Worm (Caenorhabditis elegans) whole organism, L4 larva: ENCODE results near the gene F59E12.8.

Experiments used
- D1046.2 ChIP-seq: fragments of 200-800 bp; sonication (Bioruptor generic); IDR thresholded peaks from 2 replicates; pipeline ENCODE4 v1.3.6; 2022; ENCODE audit warnings: missing genetic modification characterization, missing compliant biosample characterization
- F37D6.2 ChIP-seq: sonication (generic microtip); optimal IDR thresholded peaks from 2 replicates; lab custom pipeline; 2016; ENCODE audit warnings: mild to moderate bottlenecking, missing genetic modification characterization, missing compliant biosample characterization
- F44E2.7 ChIP-seq: fragments of 200-800 bp; sonication (Bioruptor generic); IDR thresholded peaks from 2 replicates; pipeline ENCODE4 v2.1.2; 2022; ENCODE audit warnings: missing genetic modification characterization, missing compliant biosample characterization
- F49E8.2 ChIP-seq: sonication (generic microtip); optimal IDR thresholded peaks from 2 replicates; lab custom pipeline; 2016; ENCODE audit warnings: missing compliant biosample characterization, mild to moderate bottlenecking, missing genetic modification characterization, borderline replicate concordance
- R02D3.7 ChIP-seq: fragments of 150-350 bp; sonication (generic microtip); optimal IDR thresholded peaks from 3 replicates; lab custom pipeline; 2014; ENCODE audit warnings: missing biosample characterization, missing genetic modification characterization
- T26A8.4 ChIP-seq: fragments of 200-800 bp; sonication (Bioruptor generic); IDR thresholded peaks from 2 replicates; pipeline ENCODE4 v1.3.6; 2022; ENCODE audit warnings: missing genetic modification characterization, missing compliant biosample characterization
- ZK337.2 ChIP-seq: fragments of 200-800 bp; sonication (Bioruptor generic); IDR thresholded peaks from 2 replicates; pipeline ENCODE4 v1.3.6; 2022; ENCODE audit warnings: missing genetic modification reagents, missing genetic modification characterization, missing compliant biosample characterization
- ZK546.5 ChIP-seq, 2 experiments: sonication (generic microtip); optimal IDR thresholded peaks; 2 replicates each; lab custom pipeline; 2017; ENCODE audit warnings: missing biosample characterization in 2 of 2, missing genetic modification characterization in 2 of 2
- aha-1 ChIP-seq: fragments of 150-350 bp; peaks from one replicate; lab custom pipeline; 2014; ENCODE audit warnings: missing biosample characterization, missing genetic modification characterization
- aly-2 ChIP-seq: sonication (generic microtip); optimal IDR thresholded peaks from 2 replicates; lab custom pipeline; 2018; ENCODE audit warnings: missing biosample characterization, missing genetic modification characterization
- ama-1 ChIP-seq: fragments of 150-350 bp; optimal IDR thresholded peaks from 2 replicates; lab custom pipeline; 2014; ENCODE audit warnings: inconsistent platforms, mixed read lengths
- arid-1 ChIP-seq: fragments of 200-800 bp; sonication (Bioruptor generic); conservative IDR thresholded peaks from 2 replicates; pipeline ENCODE4 v1.3.6; 2022; ENCODE audit warnings: missing genetic modification reagents, missing genetic modification characterization, missing compliant biosample characterization
- ceh-32 ChIP-seq: sonication (generic microtip); optimal IDR thresholded peaks from 2 replicates; lab custom pipeline; 2016; ENCODE audit warnings: mild to moderate bottlenecking, missing genetic modification characterization, missing compliant biosample characterization; ENCODE audit not compliant: poor library complexity
- cey-2 ChIP-seq: sonication (generic microtip); optimal IDR thresholded peaks from 3 replicates; lab custom pipeline; 2017; ENCODE audit warnings: missing genetic modification characterization, mild to moderate bottlenecking, missing compliant biosample characterization, antibody characterized with exemption, borderline replicate concordance; ENCODE audit not compliant: insufficient read depth
- ctbp-1 ChIP-seq: fragments of 200-800 bp; sonication (Bioruptor generic); IDR thresholded peaks from 2 replicates; pipeline ENCODE4 v1.3.6; 2022; ENCODE audit warnings: missing genetic modification reagents, missing genetic modification characterization, missing compliant biosample characterization
- daf-12 ChIP-seq: fragments of 150-350 bp; optimal IDR thresholded peaks from 2 replicates; lab custom pipeline; 2014; ENCODE audit warnings: missing biosample characterization, missing genetic modification reagents, missing genetic modification characterization
- daf-16 ChIP-seq, 3 experiments: sonication (generic microtip); optimal IDR thresholded peaks; 2 replicates each; lab custom pipeline; 2016 to 2017; ENCODE audit warnings: missing genetic modification characterization in 3 of 3, missing genetic modification reagents in 3 of 3, mild to moderate bottlenecking in 2 of 3, missing compliant biosample characterization in 2 of 3, missing biosample characterization in 1 of 3, moderate library complexity in 1 of 3
- daf-19 ChIP-seq: fragments of 200-800 bp; sonication (Bioruptor generic); conservative IDR thresholded peaks from 2 replicates; pipeline ENCODE4 v1.3.6; 2022; ENCODE audit warnings: missing genetic modification characterization, missing compliant biosample characterization
- dpl-1 ChIP-seq: fragments of 150-350 bp; optimal IDR thresholded peaks from 2 replicates; lab custom pipeline; 2014; ENCODE audit warnings: missing biosample characterization, missing genetic modification reagents, missing genetic modification characterization
- dve-1 ChIP-seq: sonication (generic microtip); optimal IDR thresholded peaks from 2 replicates; lab custom pipeline; 2017; ENCODE audit warnings: antibody characterized with exemption, mild to moderate bottlenecking, missing genetic modification characterization, missing compliant biosample characterization; ENCODE audit not compliant: insufficient read depth
- hlh-30 ChIP-seq: sonication (generic microtip); optimal IDR thresholded peaks from 2 replicates; lab custom pipeline; 2017; ENCODE audit warnings: antibody characterized with exemption, mild to moderate bottlenecking, missing genetic modification characterization, missing compliant biosample characterization; ENCODE audit not compliant: insufficient read depth
- hmg-1.1 ChIP-seq: fragments of 200-800 bp; sonication (Bioruptor generic); IDR thresholded peaks from 2 replicates; pipeline ENCODE4 v1.3.6; 2022; ENCODE audit warnings: missing genetic modification reagents, missing genetic modification characterization, missing compliant biosample characterization
- lin-1 ChIP-seq: fragments of 200-800 bp; sonication (Bioruptor generic); IDR thresholded peaks from 2 replicates; pipeline ENCODE4 v1.3.6; 2022; ENCODE audit warnings: missing genetic modification reagents, missing genetic modification characterization, missing compliant biosample characterization
- lin-15B ChIP-seq: fragments of 150-350 bp; sonication (generic microtip); optimal IDR thresholded peaks from 3 replicates; lab custom pipeline; 2014; ENCODE audit warnings: missing biosample characterization, missing genetic modification characterization
- lin-29 ChIP-seq: fragments of 200-800 bp; sonication (Bioruptor generic); IDR thresholded peaks from 2 replicates; pipeline ENCODE4 v1.3.6; 2022; ENCODE audit warnings: missing genetic modification reagents, missing genetic modification characterization, missing compliant biosample characterization
- mdl-1 ChIP-seq, 2 experiments: fragments of 150-350 bp in 1 of 2; sonication (generic microtip) in 1 of 2; optimal IDR thresholded peaks; 2 replicates each; lab custom pipeline; 2014 to 2017; ENCODE audit warnings: missing biosample characterization in 2 of 2, missing genetic modification characterization in 2 of 2
- mep-1 ChIP-seq: fragments of 150-350 bp; sonication (generic microtip); optimal IDR thresholded peaks from 3 replicates; lab custom pipeline; 2014; ENCODE audit warnings: missing biosample characterization, missing genetic modification characterization
- mxl-3 ChIP-seq: fragments of 200-800 bp; sonication (Bioruptor generic); optimal IDR thresholded peaks from 2 replicates; lab custom pipeline; 2018; ENCODE audit warnings: mild to moderate bottlenecking, missing genetic modification characterization, missing compliant biosample characterization
- nhr-11 ChIP-seq: fragments of 150-350 bp; optimal IDR thresholded peaks from 2 replicates; lab custom pipeline; 2014; ENCODE audit warnings: missing biosample characterization, missing genetic modification characterization
- nhr-28 ChIP-seq: fragments of 150-350 bp; optimal IDR thresholded peaks from 2 replicates; lab custom pipeline; 2014; ENCODE audit warnings: missing biosample characterization, missing genetic modification characterization
- nhr-77 ChIP-seq: fragments of 150-350 bp; optimal IDR thresholded peaks from 2 replicates; lab custom pipeline; 2014; ENCODE audit warnings: missing biosample characterization, missing genetic modification characterization
- pha-4 ChIP-seq, 2 experiments: fragments of 150-350 bp in 1 of 2; fragments of 200-800 bp in 1 of 2; sonication (Bioruptor generic) in 1 of 2; IDR thresholded peaks in 1 of 2; optimal IDR thresholded peaks in 1 of 2; 2 replicates each; pipeline versions ENCODE4 v1.3.6 to Lab custom; 2014 to 2022; ENCODE audit warnings: missing genetic modification characterization in 2 of 2, missing genetic modification reagents in 2 of 2, missing biosample characterization in 1 of 2, missing compliant biosample characterization in 1 of 2
- tag-97 ChIP-seq: fragments of 200-800 bp; sonication (Bioruptor generic); IDR thresholded peaks from 2 replicates; pipeline ENCODE4 v1.3.6; 2022; ENCODE audit warnings: missing genetic modification characterization, missing compliant biosample characterization
- unc-130 ChIP-seq: sonication (generic microtip); optimal IDR thresholded peaks from 2 replicates; lab custom pipeline; 2016; ENCODE audit warnings: missing genetic modification reagents, missing genetic modification characterization, missing compliant biosample characterization
- unc-62 ChIP-seq, 3 experiments: fragments of 150-350 bp in 1 of 3; sonication (generic microtip); optimal IDR thresholded peaks in 2 of 3; peaks in 1 of 3; 1 replicate in 1 of 3; 2 replicates in 2 of 3; lab custom pipeline; 2014 to 2017; ENCODE audit warnings: missing biosample characterization in 3 of 3, missing genetic modification characterization in 3 of 3, missing genetic modification reagents in 3 of 3, missing genotype in 1 of 3
- zfp-2 ChIP-seq: sonication (generic microtip); optimal IDR thresholded peaks from 2 replicates; lab custom pipeline; 2016; ENCODE audit warnings: mild to moderate bottlenecking, missing genetic modification characterization, missing compliant biosample characterization
- ztf-11 ChIP-seq: fragments of 150-350 bp; optimal IDR thresholded peaks from 2 replicates; lab custom pipeline; 2014; ENCODE audit warnings: missing biosample characterization, missing genetic modification characterization

F59E12.8 gene

ce11 chrII:5660736-5661734 is 24.3 kb upstream of the F59E12.8 start, which contains the start of the genes ift-43 and mdt-26 (continued):
- peak; percentile 82 for TF ChIP-seq T26A8.4 (GFP tag; lab: Robert Waterston, UW)
- no peak for TF ChIP-seq D1046.2 (GFP tag; lab: Robert Waterston, UW)
- peak; percentile 72; the same call in 1 of the 2 replicates for TF ChIP-seq pha-4 (GFP tag; IDR thresholded peaks at IDR 0.05; lab: Robert Waterston, UW)
- no peak for TF ChIP-seq pha-4 (tag; optimal IDR thresholded peaks at IDR 0.05; lab: Kevin White, UChicago)
- TF ChIP-seq dve-1, result peak; percentile 79
- TF ChIP-seq unc-62 (GFP tag; optimal IDR thresholded peaks at IDR 0.05 in 1 of 2; lab: Kevin White, UChicago), result peak in 1 of 2 experiments; percentile 97
- TF ChIP-seq unc-62 (tag; optimal IDR thresholded peaks at IDR 0.05; lab: Kevin White, UChicago), result no peak
- TF ChIP-seq daf-19 (GFP tag; lab: Robert Waterston, UW), result peak; percentile 91
- peak; percentile 100 for TF ChIP-seq ama-1 (lab: Kevin White, UChicago)
- peak in 1 of 2 experiments; percentile 3 for TF ChIP-seq ZK546.5 (tag; optimal IDR thresholded peaks at IDR 0.05; lab: Kevin White, UChicago)
- no peak for TF ChIP-seq ZK337.2 (GFP tag; lab: Robert Waterston, UW)
- no peak for TF ChIP-seq tag-97 (GFP tag; lab: Robert Waterston, UW)
- no peak for TF ChIP-seq daf-12 (tag; lab: Kevin White, UChicago)
- peak; percentile 49; the same call in 1 of the 2 replicates for TF ChIP-seq lin-29

ce11 chrII:5660155-5660554 is 23.4 kb upstream of the F59E12.8 start:
- TF ChIP-seq aha-1 (tag; lab: Kevin White, UChicago) (peak; percentile 96), mep-1 (tag; lab: Kevin White, UChicago) (no peak), mdl-1 (tag; optimal IDR thresholded peaks at IDR 0.05; lab: Kevin White, UChicago) (no peak), R02D3.7 (no peak), nhr-77 (no peak)

ce11 chrII:5659675-5660074 is 22.9 kb upstream of the F59E12.8 start, which contains the start of gene fut-3:
TSS of gene fut-3 (minus strand) at chrII:5659775.
- TF ChIP-seq R02D3.7 (no peak), hmg-1.1 (GFP tag; lab: Robert Waterston, UW) (no peak), ctbp-1 (GFP tag; lab: Robert Waterston, UW) (no peak), ztf-11 (tag; lab: Kevin White, UChicago) (no peak), dpl-1 (GFP tag; lab: Kevin White, UChicago) (no peak), F44E2.7 (GFP tag; lab: Robert Waterston, UW) (no peak), zfp-2 (tag; lab: Kevin White, UChicago) (no peak), daf-16 (GFP tag; optimal IDR thresholded peaks at IDR 0.05; lab: Kevin White, UChicago) (no peak), daf-16 (tag; optimal IDR thresholded peaks at IDR 0.05; lab: Kevin White, UChicago) (no peak), aly-2 (tag; lab: Kevin White, UChicago) (no peak)

- no peak for TF ChIP-seq aha-1 (tag; lab: Kevin White, UChicago)
- TF ChIP-seq lin-1 (GFP tag; lab: Robert Waterston, UW), result no peak
- no peak for TF ChIP-seq nhr-28
- no peak for TF ChIP-seq nhr-11 (tag; lab: Kevin White, UChicago)
- no peak for TF ChIP-seq mxl-3 (GFP tag; lab: Kevin White, UChicago)
- TF ChIP-seq ceh-32 (tag; lab: Kevin White, UChicago), result no peak
- no peak for TF ChIP-seq T26A8.4 (GFP tag; lab: Robert Waterston, UW)
- no peak for TF ChIP-seq unc-130 (GFP tag; lab: Kevin White, UChicago)
- TF ChIP-seq hlh-30 (tag; lab: Kevin White, UChicago), result no peak
- no peak for TF ChIP-seq arid-1 (GFP tag; lab: Robert Waterston, UW)
- TF ChIP-seq lin-15B (tag; lab: Kevin White, UChicago), result no peak
- no peak for TF ChIP-seq F37D6.2 (tag; lab: Kevin White, UChicago)
- no peak for TF ChIP-seq cey-2 (tag; lab: Kevin White, UChicago)
- no peak for TF ChIP-seq F49E8.2 (tag; lab: Kevin White, UChicago)
Observed at ce11 chrII:5654215-5654614, 17.5 kb upstream of the F59E12.8 start, which contains the start of gene F59E12.1. TSS of gene F59E12.1 (plus strand) at chrII:5654515.
